Worm (Caenorhabditis elegans): ENCODE data around the gene T09A5.4.

Gene T09A5.4

DNA sequence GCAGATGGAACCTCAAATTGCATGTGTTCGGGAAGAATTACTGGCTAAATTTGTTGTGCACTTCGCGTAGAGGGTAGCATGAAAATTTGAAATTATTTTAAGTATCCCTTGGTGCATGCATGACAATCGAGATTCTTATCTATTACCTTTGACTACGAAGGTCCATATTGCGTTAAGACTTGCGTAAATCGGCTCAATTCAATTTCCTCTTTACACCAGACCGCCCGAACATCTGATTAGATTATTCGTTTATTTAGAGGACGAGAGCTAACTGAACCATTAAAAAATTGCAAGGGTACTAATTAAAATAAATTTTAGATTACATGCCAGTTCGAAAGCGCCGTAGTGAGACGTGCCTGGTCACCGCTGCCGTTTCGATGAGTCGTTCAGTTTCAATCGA, 28.4 kb upstream of the T09A5.4 start:
- TF ChIP-seq unc-42 (tag; optimal IDR thresholded peaks at IDR 0.05) (peak; percentile 68), ztf-16 (tag; optimal IDR thresholded peaks at IDR 0.05) (no peak), elt-2 (tag; optimal IDR thresholded peaks at IDR 0.05) (peak; percentile 19), pha-4 (tag; optimal IDR thresholded peaks at IDR 0.05) (no peak), fkh-6 (tag; optimal IDR thresholded peaks at IDR 0.05) (no peak), rnt-1 (tag; optimal IDR thresholded peaks at IDR 0.05) (no peak)

DNA sequence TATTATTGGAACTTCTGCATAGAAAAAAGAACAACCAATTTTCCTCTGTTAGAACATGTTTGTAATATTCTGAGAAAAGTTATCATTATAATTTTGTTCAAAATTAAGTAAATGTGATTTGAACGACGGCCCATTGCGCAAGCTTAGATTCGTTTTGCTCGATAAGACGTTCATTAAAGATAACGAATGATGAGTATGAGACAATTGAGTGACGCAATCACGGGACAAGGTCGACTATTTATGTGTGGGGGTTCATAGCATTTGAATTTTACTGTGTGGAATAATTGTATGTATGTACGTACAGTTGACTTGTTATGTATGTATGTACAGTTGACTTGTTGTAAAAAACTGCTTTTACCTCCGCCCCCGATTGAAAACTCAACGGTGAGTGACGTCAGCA, 26.6 kb upstream of the T09A5.4 start:
- TF ChIP-seq elt-4 (tag; optimal IDR thresholded peaks at IDR 0.05): no peak
- TF ChIP-seq elt-2 (tag; optimal IDR thresholded peaks at IDR 0.05): peak; percentile 91

DNA sequence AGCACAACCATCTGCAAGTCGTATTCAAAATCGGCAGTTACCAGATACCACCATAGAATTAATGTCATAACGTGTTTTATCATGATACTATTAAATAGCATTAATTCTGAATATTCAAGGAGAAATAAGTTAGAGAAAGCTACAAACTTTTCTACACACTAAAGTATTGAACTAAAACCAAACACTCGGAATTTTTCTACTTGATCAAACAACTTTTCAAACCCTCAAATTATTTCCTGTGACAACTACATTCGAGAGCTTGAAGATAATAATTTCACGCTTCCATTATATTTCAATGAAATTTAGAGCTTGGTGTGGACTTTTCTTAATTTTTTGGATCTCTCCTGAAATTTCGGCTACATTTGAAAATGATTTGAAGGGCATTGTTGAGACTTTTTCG, 23.5 kb upstream of the T09A5.4 start, which contains the start of gene irld-47:
TSS of gene irld-47 (minus strand) at position 101 of the 400 bp plus-strand sequence.
- TF ChIP-seq ceh-18 (tag; optimal IDR thresholded peaks at IDR 0.05): no peak
- no peak for TF ChIP-seq K02D7.2 (tag; optimal IDR thresholded peaks at IDR 0.05)
- TF ChIP-seq pax-1 (tag; optimal IDR thresholded peaks at IDR 0.05): no peak
- no peak for TF ChIP-seq npax-4 (tag; optimal IDR thresholded peaks at IDR 0.05)
- TF ChIP-seq zip-5 (tag; optimal IDR thresholded peaks at IDR 0.05): no peak
- TF ChIP-seq unc-55 (GFP tag; optimal IDR thresholded peaks at IDR 0.05): no peak
- no peak for TF ChIP-seq tbx-7 (tag; optimal IDR thresholded peaks at IDR 0.05)
- TF ChIP-seq gmeb-2 (tag; optimal IDR thresholded peaks at IDR 0.05): no peak
- no peak for TF ChIP-seq dve-1 (tag; optimal IDR thresholded peaks at IDR 0.05)
- TF ChIP-seq ahr-1 (tag; optimal IDR thresholded peaks at IDR 0.05): no peak
- TF ChIP-seq Y22D7AL.16 (tag; optimal IDR thresholded peaks at IDR 0.05): no peak
- no peak for TF ChIP-seq sox-4 (tag; optimal IDR thresholded peaks at IDR 0.05)

DNA sequence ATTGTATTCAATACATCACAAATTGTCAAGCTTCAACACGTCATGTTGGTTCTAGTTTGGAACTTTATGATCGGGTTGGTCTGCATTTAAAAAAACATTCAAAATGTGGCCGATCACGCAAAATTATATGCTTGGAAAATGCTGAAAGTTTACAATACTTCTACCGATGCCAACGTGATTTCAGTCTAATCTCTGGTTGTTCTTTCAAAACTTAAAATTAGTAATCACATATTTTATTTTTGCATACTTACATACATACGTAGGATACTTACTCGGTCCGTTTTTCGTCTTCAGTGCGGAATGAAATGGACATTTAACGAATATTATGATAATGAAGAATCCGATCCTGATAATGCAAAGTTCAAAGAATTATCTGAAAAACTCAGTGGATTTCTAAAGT, 20.9 kb upstream of the T09A5.4 start, which contains the start of gene srw-62:
TSS of gene srw-62 (plus strand) at position 301 of the 400 bp plus-strand sequence.
- TF ChIP-seq lim-6 (tag; optimal IDR thresholded peaks at IDR 0.05) (no peak), pat-9 (tag; optimal IDR thresholded peaks at IDR 0.05) (no peak), tbx-2 (tag; optimal IDR thresholded peaks at IDR 0.05) (no peak), hlh-30 (tag; optimal IDR thresholded peaks at IDR 0.05; ENCODE audit: insufficient read depth) (no peak), pqm-1 (tag; optimal IDR thresholded peaks at IDR 0.05) (no peak), ahr-1 (tag; optimal IDR thresholded peaks at IDR 0.05) (no peak), ceh-45 (GFP tag; IDR thresholded peaks at IDR 0.05) (no peak), ttx-3 (tag; optimal IDR thresholded peaks at IDR 0.05) (no peak)

DNA sequence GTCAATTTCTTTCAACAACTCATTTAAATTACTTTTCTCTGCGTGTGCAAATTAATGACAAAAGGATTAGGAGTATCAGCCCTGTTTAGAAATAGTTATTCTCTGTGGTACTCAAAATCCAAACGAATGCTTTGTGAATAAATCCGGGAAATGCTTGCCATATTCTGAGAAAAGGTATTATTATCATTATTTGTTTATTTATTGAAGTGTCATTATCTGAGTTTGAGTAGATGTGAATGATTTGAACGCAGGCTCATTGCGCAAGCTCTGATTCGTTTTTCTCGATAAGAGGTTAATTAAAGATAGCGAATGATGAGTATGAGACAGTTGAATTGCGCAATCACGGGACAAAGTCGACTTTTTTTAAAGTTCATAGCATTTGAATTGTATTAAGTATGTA, 18.1 kb upstream of the T09A5.4 start:
- no peak for TF ChIP-seq fax-1 (tag; optimal IDR thresholded peaks at IDR 0.05)
- TF ChIP-seq elt-2 (tag; optimal IDR thresholded peaks at IDR 0.05): peak; percentile 93

DNA sequence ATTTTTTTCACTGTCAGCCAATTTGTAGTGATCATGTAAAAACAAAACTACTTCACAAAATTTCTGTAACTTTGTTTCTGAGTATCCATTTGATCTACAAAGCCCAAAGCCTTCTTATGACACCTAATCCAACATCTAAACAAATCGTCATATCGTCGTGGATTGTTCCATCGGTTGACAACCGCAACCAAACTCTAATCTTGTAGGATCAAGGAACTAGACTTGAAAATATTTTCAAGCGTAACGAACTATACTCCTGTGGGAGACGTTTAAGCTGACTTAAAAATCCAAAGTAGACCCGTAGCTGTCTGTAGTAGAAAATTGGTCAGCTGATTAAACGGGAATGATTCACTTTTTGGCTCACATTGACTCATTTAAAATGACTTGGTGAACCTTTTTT, 16.4 kb upstream of the T09A5.4 start:
- TF ChIP-seq hlh-13 (GFP tag; optimal IDR thresholded peaks at IDR 0.05) (no peak), sox-4 (tag; optimal IDR thresholded peaks at IDR 0.05) (no peak), K09A11.1 (tag; optimal IDR thresholded peaks at IDR 0.05; ENCODE audit: insufficient read depth) (no peak), mec-3 (tag; optimal IDR thresholded peaks at IDR 0.05; ENCODE audit: borderline replicate concordance) (no peak), ahr-1 (tag; optimal IDR thresholded peaks at IDR 0.05) (no peak), madf-2 (tag; optimal IDR thresholded peaks at IDR 0.05) (no peak), che-1 (tag; optimal IDR thresholded peaks at IDR 0.05) (no peak), pax-1 (tag; optimal IDR thresholded peaks at IDR 0.05) (no peak), ama-1 (optimal IDR thresholded peaks at IDR 0.05) (no peak), pag-3 (tag; optimal IDR thresholded peaks at IDR 0.05; ENCODE audit: borderline replicate concordance) (no peak), hlh-15 (tag; optimal IDR thresholded peaks at IDR 0.05) (no peak), nhr-11 (tag; optimal IDR thresholded peaks at IDR 0.05) (no peak)
